Fruit fly (Drosophila melanogaster): Measurements from ENCODE around the gene CG2150.

The CG2150 gene

DNA sequence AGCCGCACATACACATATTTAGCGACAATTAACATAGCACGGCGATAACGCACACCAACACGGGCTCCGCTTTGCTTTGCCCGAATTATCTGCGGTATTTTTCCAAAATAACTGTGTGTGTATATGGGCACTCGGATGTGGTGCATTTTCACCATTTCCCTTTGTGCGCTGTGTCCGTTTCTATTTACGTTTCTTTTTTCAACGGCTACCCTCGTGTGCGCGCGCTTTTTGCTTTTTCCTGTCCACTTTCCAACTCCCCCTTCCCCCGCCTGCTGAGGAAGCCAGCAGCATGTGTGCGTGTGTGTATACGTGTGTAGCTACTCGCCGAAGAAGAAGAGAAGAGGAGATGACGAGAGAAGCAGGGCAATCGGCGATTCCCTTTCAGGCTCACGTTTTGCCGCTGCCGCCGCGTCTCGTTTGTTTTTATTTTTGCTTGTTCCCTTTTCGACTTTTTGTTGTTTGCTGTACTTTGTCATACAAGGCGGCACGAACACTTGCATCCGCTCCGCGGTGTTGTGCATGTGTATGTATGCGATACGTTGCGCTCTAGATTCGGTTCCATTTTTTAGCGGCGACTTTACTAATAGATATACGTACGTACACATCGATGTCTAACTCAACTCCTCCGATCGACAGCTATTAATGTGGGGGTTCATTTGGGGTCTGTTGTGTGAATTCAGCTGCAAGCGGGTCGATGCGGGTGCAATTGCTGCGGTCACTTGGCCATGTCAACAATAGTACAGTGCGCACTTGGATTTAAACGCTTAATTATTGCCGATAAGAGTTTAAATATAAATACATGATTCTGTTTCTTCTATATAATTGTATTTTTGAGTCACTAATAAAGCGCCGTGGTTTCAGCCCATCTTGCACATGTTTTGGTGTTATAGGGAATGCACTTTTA, 16.2 kb downstream of the CG2150 start (continued):
- TF ChIP-seq Nf-YA (GFP tag; IDR thresholded peaks at IDR 0.05) = no peak
- TF ChIP-seq fru (optimal IDR thresholded peaks at IDR 0.05) = peak; percentile 1
- TF ChIP-seq CG11085 (GFP tag; IDR thresholded peaks at IDR 0.05) = no peak
- TF ChIP-seq ERR (GFP tag; optimal IDR thresholded peaks at IDR 0.05) = no peak
- TF ChIP-seq CG5180 (GFP tag; optimal IDR thresholded peaks at IDR 0.05) = no peak
- TF ChIP-seq CG1603 (tag; optimal IDR thresholded peaks at IDR 0.05) = peak; percentile 30
- no peak for TF ChIP-seq CG12236 (GFP tag; optimal IDR thresholded peaks at IDR 0.05)
- TF ChIP-seq Asciz (GFP tag; optimal IDR thresholded peaks at IDR 0.05) = no peak
- TF ChIP-seq al (GFP tag; IDR thresholded peaks at IDR 0.05) = no peak
- TF ChIP-seq Six4 (GFP tag; optimal IDR thresholded peaks at IDR 0.05) = no peak
- no peak for TF ChIP-seq nmo (GFP tag; optimal IDR thresholded peaks at IDR 0.05)
- no peak for TF ChIP-seq lola (GFP tag; optimal IDR thresholded peaks at IDR 0.05)
- TF ChIP-seq Atf6 (GFP tag; IDR thresholded peaks at IDR 0.05) = no peak
- TF ChIP-seq CG4730 (GFP tag; IDR thresholded peaks at IDR 0.05) = no peak
- no peak for TF ChIP-seq MBD-R2 (GFP tag; IDR thresholded peaks at IDR 0.05)
- peak in 1 of 2 experiments; percentile 66 for TF ChIP-seq Hr78 (GFP tag; optimal IDR thresholded peaks at IDR 0.05)
- TF ChIP-seq Hsf (GFP tag; optimal IDR thresholded peaks at IDR 0.05) = no peak
- TF ChIP-seq trem (tag; optimal IDR thresholded peaks at IDR 0.05) = peak; percentile 8
- TF ChIP-seq CG34224 (GFP tag; IDR thresholded peaks at IDR 0.05; ENCODE audit: partially characterized antibody) = no peak
- TF ChIP-seq CG32772 (GFP tag; IDR thresholded peaks at IDR 0.05) = no peak
- no peak for TF ChIP-seq Lpt (GFP tag; optimal IDR thresholded peaks at IDR 0.05)
- TF ChIP-seq CG10654 (GFP tag; optimal IDR thresholded peaks at IDR 0.05) = no peak
- peak; percentile 59 for TF ChIP-seq cwo (GFP tag; optimal IDR thresholded peaks at IDR 0.05)
- TF ChIP-seq Side (GFP tag; optimal IDR thresholded peaks at IDR 0.05) = no peak
- TF ChIP-seq Hand (GFP tag; optimal IDR thresholded peaks at IDR 0.05) = no peak
- no peak for TF ChIP-seq pho (GFP tag; optimal IDR thresholded peaks at IDR 0.05)
- TF ChIP-seq nerfin-2 (GFP tag; IDR thresholded peaks at IDR 0.05; ENCODE audit: partially characterized antibody) = no peak
- no peak for TF ChIP-seq tx (GFP tag; optimal IDR thresholded peaks at IDR 0.05)
- no peak for TF ChIP-seq Awh (GFP tag; IDR thresholded peaks at IDR 0.05)
- peak; percentile 72 for TF ChIP-seq kah (GFP tag; optimal IDR thresholded peaks at IDR 0.05)
- no peak for TF ChIP-seq CG4282 (GFP tag; optimal IDR thresholded peaks at IDR 0.05)
- no peak for TF ChIP-seq hbn (GFP tag; IDR thresholded peaks at IDR 0.05; ENCODE audit: partially characterized antibody)
- no peak for TF ChIP-seq CG17361 (GFP tag; IDR thresholded peaks at IDR 0.05)
- TF ChIP-seq croc (GFP tag; conservative IDR thresholded peaks at IDR 0.05) = no peak
- TF ChIP-seq jumu (GFP tag; optimal IDR thresholded peaks at IDR 0.05) = no peak
- TF ChIP-seq exex (tag; optimal IDR thresholded peaks at IDR 0.05) = peak; percentile 59
- no peak for TF ChIP-seq Dip3 (GFP tag; optimal IDR thresholded peaks at IDR 0.05)
- TF ChIP-seq CG3407 (GFP tag; optimal IDR thresholded peaks at IDR 0.05) = no peak
- TF ChIP-seq cato (GFP tag; optimal IDR thresholded peaks at IDR 0.05; ENCODE audit: borderline replicate concordance) = no peak
- TF ChIP-seq Eip74EF (GFP tag; optimal IDR thresholded peaks at IDR 0.05) = no peak
- no peak for TF ChIP-seq pum (GFP tag; optimal IDR thresholded peaks at IDR 0.05)
- no peak for TF ChIP-seq ash1 (GFP tag; optimal IDR thresholded peaks at IDR 0.05)
- no peak for TF ChIP-seq CG10274 (GFP tag; optimal IDR thresholded peaks at IDR 0.05)
- no peak for TF ChIP-seq btn (GFP tag; optimal IDR thresholded peaks at IDR 0.05)
- TF ChIP-seq dan (GFP tag; IDR thresholded peaks at IDR 0.05) = no peak
- no peak for TF ChIP-seq sqz (GFP tag; optimal IDR thresholded peaks at IDR 0.05)
- TF ChIP-seq CG1233 (GFP tag; optimal IDR thresholded peaks at IDR 0.05) = no peak
- no peak for TF ChIP-seq CG6175 (GFP tag; IDR thresholded peaks at IDR 0.05)
- TF ChIP-seq CG12769 (tag; optimal IDR thresholded peaks at IDR 0.05) = peak; percentile 68

All from whole organism, embryonic.